Fruit fly (Drosophila melanogaster): ENCODE measurements around the gene Mp.

Mp gene

DNA sequence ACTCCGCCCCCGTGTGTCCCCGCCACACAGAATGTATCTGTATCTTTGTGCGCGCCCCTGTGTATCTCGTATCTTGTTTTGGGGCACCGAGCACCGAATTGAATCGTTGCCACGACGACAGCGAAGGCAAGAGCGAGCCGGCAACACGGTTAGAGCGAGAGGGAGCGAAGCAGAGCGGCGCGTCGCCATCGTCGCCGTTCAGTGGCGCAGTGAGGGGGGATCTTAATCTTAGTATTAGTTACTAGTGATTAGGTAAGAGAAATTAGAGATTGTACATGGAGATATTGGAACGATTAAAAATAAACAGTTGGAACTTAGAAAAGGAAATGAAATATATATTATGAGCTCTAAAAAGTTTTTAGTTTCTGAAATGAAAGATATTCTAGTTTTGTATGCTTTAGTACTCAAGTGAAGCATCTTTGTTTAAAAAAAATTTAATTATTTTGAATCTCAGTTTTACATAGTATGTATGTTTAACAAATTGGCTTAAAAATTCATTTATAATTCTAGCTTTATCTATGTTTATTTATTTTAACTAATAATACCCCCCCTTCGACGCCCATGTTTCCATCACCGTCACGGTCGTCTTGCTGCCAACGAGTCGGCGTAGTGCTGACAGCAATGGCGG is 9.6 kb upstream of the Mp start (continued):
- peak; percentile 76 for TF ChIP-seq HLH106 (tag; optimal IDR thresholded peaks at IDR 0.05)
- TF ChIP-seq lola (GFP tag; optimal IDR thresholded peaks at IDR 0.05) = no peak
- no peak for TF ChIP-seq dsf (GFP tag; optimal IDR thresholded peaks at IDR 0.05; ENCODE audit: borderline replicate concordance)
- no peak for TF ChIP-seq usp (GFP tag; optimal IDR thresholded peaks at IDR 0.05)

DNA sequence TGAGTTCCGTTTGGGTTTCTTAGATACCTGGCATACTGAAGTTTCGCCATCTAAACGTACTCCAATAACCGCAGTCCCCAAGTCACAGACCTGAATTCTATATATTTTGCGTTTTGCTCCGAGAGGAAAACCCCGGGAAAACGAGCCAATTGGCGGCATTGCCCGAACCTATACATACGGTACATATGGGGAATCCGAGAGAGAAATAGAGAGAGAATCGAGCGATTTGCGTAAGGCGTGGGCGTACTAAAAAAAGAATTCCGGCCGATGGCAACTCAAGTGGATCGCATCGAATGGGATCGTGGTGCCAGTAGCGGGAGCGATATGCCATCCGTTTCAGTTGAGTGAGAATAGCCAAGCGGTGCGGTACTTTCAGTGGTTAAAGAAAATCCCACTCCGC is 8.4 kb upstream of the Mp start, which contains the start of gene bin:
bin (plus strand) TSS at position 335 of the 400 bp plus-strand sequence.
- TF ChIP-seq CrebA (GFP tag; optimal IDR thresholded peaks at IDR 0.05; ENCODE audit: borderline replicate concordance) = no peak
- no peak for TF ChIP-seq dsf (GFP tag; optimal IDR thresholded peaks at IDR 0.05; ENCODE audit: borderline replicate concordance)
- TF ChIP-seq rgr (GFP tag; optimal IDR thresholded peaks at IDR 0.05) = no peak
- TF ChIP-seq Dif (GFP tag; optimal IDR thresholded peaks at IDR 0.05; ENCODE audit: partially characterized antibody) = no peak
- TF ChIP-seq GATAd (GFP tag; optimal IDR thresholded peaks at IDR 0.05) = no peak

DNA sequence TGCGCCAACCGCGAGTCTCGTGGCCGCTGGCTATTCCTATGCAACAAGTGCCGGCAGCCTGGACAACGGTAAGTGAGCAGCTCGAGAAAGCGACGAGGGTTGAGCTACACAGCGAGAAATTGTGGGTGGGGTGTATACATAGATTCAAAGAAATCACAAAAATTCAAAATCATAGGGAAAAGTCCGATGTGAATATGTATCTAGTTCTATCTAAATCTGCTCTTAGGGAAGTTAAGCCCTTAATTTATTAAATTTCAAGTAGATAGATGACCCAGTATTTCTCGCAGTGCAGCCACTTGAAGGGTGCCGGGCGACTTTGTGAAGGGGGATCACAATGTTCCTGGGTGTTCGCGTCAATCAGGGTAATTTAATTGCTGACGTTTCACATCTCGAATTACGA is 5.3 kb upstream of the Mp start:
- TF ChIP-seq Sp1 (GFP tag; optimal IDR thresholded peaks at IDR 0.05) = no peak
- no peak for TF ChIP-seq dl (GFP tag; optimal IDR thresholded peaks at IDR 0.05; ENCODE audit: insufficient read depth in 1 of 2, partially characterized antibody in 2 of 2)
- no peak for TF ChIP-seq CG9705 (GFP tag; optimal IDR thresholded peaks at IDR 0.05)
- TF ChIP-seq HLH106 (tag; optimal IDR thresholded peaks at IDR 0.05) = no peak
- TF ChIP-seq Rel (GFP tag; optimal IDR thresholded peaks at IDR 0.05) = no peak
- TF ChIP-seq Rel (tag; optimal IDR thresholded peaks at IDR 0.05) = no peak
- TF ChIP-seq CrebA (GFP tag; optimal IDR thresholded peaks at IDR 0.05; ENCODE audit: borderline replicate concordance) = no peak
- no peak for TF ChIP-seq pan (optimal IDR thresholded peaks at IDR 0.05)
- TF ChIP-seq OdsH (GFP tag; optimal IDR thresholded peaks at IDR 0.05) = no peak
- no peak for TF ChIP-seq CG32264 (GFP tag; optimal IDR thresholded peaks at IDR 0.05)
- no peak for TF ChIP-seq usp (GFP tag; optimal IDR thresholded peaks at IDR 0.05)

- peak; percentile 70 for TF ChIP-seq Myc (optimal IDR thresholded peaks at IDR 0.05)
Observed at dm6 chr3L:6994464-6995363, 3.9 kb upstream of the Mp start.

DNA sequence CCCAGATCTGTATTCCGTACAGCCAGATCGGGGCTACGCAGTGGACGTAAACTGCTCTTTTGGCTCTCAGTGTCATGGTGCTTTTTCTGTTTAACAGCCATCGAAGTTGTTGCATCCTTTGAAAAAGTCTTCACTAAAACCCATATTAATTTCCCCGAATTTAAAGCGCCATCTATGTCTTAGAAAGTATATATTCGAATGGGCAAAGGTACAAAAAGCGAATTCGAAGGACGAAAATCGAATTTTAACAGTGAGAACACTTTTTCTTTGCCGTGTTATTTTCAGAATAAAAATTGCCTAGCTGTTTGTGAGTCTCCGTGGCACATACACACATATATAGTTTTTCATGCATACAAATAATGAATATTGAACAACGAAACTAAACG is 3.3 kb upstream of the Mp start:
- TF ChIP-seq Hnf4 (GFP tag; optimal IDR thresholded peaks at IDR 0.05) (no peak), h (GFP tag; optimal IDR thresholded peaks at IDR 0.05) (no peak), Myc (optimal IDR thresholded peaks at IDR 0.05) (peak; percentile 44)

DNA sequence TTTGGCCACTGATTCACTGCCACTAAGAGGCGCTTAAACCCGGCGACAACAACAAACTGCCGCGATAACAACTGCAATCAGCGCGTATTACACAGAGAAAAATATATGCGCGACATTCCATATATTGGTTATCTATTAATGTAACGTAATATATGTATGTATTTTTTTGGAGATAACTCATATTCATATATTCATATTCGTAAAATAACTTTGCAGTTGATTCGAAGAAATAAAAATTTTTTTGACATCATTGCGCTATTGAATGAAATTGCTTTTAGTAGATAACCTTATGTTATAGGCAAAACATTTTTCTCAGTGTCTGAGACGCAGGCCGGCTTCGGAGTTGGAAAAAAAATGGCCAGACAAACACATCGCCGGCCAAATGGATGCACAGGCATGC is 1.7 kb upstream of the Mp start:
- TF ChIP-seq Myc (optimal IDR thresholded peaks at IDR 0.05) (no peak), CrebA (GFP tag; optimal IDR thresholded peaks at IDR 0.05; ENCODE audit: borderline replicate concordance) (no peak), h (GFP tag; optimal IDR thresholded peaks at IDR 0.05) (peak; percentile 26), CG9705 (GFP tag; optimal IDR thresholded peaks at IDR 0.05) (no peak), usp (GFP tag; optimal IDR thresholded peaks at IDR 0.05) (no peak), lola (GFP tag; optimal IDR thresholded peaks at IDR 0.05) (no peak), dsf (GFP tag; optimal IDR thresholded peaks at IDR 0.05; ENCODE audit: borderline replicate concordance) (no peak), Rel (GFP tag; optimal IDR thresholded peaks at IDR 0.05) (no peak), Rel (tag; optimal IDR thresholded peaks at IDR 0.05) (no peak), CG32264 (GFP tag; optimal IDR thresholded peaks at IDR 0.05) (no peak), tai (GFP tag; optimal IDR thresholded peaks at IDR 0.05) (no peak), jim (GFP tag; optimal IDR thresholded peaks at IDR 0.05) (no peak), HLH106 (tag; optimal IDR thresholded peaks at IDR 0.05) (peak; percentile 31), dl (GFP tag; optimal IDR thresholded peaks at IDR 0.05; ENCODE audit: insufficient read depth in 1 of 2, partially characterized antibody in 2 of 2) (no peak), sv (GFP tag; optimal IDR thresholded peaks at IDR 0.05) (no peak), Sp1 (GFP tag; optimal IDR thresholded peaks at IDR 0.05) (peak; percentile 7), Hnf4 (GFP tag; optimal IDR thresholded peaks at IDR 0.05) (no peak), psq (GFP tag; optimal IDR thresholded peaks at IDR 0.05) (peak; percentile 0), Vsx2 (GFP tag; optimal IDR thresholded peaks at IDR 0.05; ENCODE audit: partially characterized antibody) (no peak), GATAd (GFP tag; optimal IDR thresholded peaks at IDR 0.05) (no peak), N (GFP tag; optimal IDR thresholded peaks at IDR 0.05) (no peak), Dfd (GFP tag; optimal IDR thresholded peaks at IDR 0.05) (no peak), Mio (GFP tag; optimal IDR thresholded peaks at IDR 0.05) (no peak), pan (optimal IDR thresholded peaks at IDR 0.05) (no peak), sage (GFP tag; optimal IDR thresholded peaks at IDR 0.05) (no peak), foxo (GFP tag; optimal IDR thresholded peaks at IDR 0.05) (peak in 1 of 2 experiments; percentile 29), br (GFP tag; optimal IDR thresholded peaks at IDR 0.05) (peak; percentile 9), Dif (GFP tag; optimal IDR thresholded peaks at IDR 0.05; ENCODE audit: partially characterized antibody) (no peak), rgr (GFP tag; optimal IDR thresholded peaks at IDR 0.05) (peak; percentile 28), OdsH (GFP tag; optimal IDR thresholded peaks at IDR 0.05) (peak; percentile 22), dmrt93B (GFP tag; optimal IDR thresholded peaks at IDR 0.05) (no peak), fru (GFP tag; optimal IDR thresholded peaks at IDR 0.05) (peak; percentile 16), Hr83 (GFP tag; optimal IDR thresholded peaks at IDR 0.05; ENCODE audit: poor library complexity, severe bottlenecking) (no peak), ey (GFP tag; optimal IDR thresholded peaks at IDR 0.05) (peak; percentile 13)
